Worm (Caenorhabditis elegans) whole organism, L1 larva: ENCODE results near the gene Y73B6BL.289.

Source experiments
- C04F5.9 ChIP-seq: sonication (generic microtip); optimal IDR thresholded peaks from 2 replicates; lab custom pipeline; 2016; ENCODE audit warnings: missing genetic modification characterization, missing compliant biosample characterization
- C16A3.4 ChIP-seq: fragments of 150-350 bp; optimal IDR thresholded peaks from 2 replicates; lab custom pipeline; 2014; ENCODE audit warnings: missing biosample characterization, missing genetic modification characterization
- C34B4.2 ChIP-seq: sonication (generic microtip); optimal IDR thresholded peaks from 2 replicates; lab custom pipeline; 2017; ENCODE audit warnings: mild to moderate bottlenecking, missing genetic modification characterization, missing compliant biosample characterization
- alr-1 ChIP-seq: fragments of 200-800 bp; sonication (Bioruptor generic); optimal IDR thresholded peaks from 2 replicates; lab custom pipeline; 2018; ENCODE audit warnings: borderline replicate concordance, mild to moderate bottlenecking, missing genetic modification characterization, missing compliant biosample characterization
- aly-2 ChIP-seq: fragments of 150-350 bp; optimal IDR thresholded peaks from 2 replicates; lab custom pipeline; 2014; ENCODE audit warnings: missing biosample characterization, missing genetic modification characterization
- blmp-1 ChIP-seq: fragments of 150-350 bp; optimal IDR thresholded peaks from 2 replicates; lab custom pipeline; 2014; ENCODE audit warnings: missing biosample characterization, missing genetic modification characterization
- ceh-8 ChIP-seq: fragments of 200-800 bp; sonication (Bioruptor generic); optimal IDR thresholded peaks from 2 replicates; lab custom pipeline; 2018; ENCODE audit warnings: mild to moderate bottlenecking, missing genetic modification characterization, moderate library complexity, missing compliant biosample characterization
- ceh-88 ChIP-seq: fragments of 200-800 bp; sonication (Bioruptor generic); IDR thresholded peaks from 2 replicates; pipeline ENCODE4 v1.3.6; 2022; ENCODE audit warnings: missing genetic modification characterization, missing compliant biosample characterization
- ceh-90 ChIP-seq: sonication (generic microtip); optimal IDR thresholded peaks from 2 replicates; lab custom pipeline; 2016; ENCODE audit warnings: missing genetic modification characterization, missing compliant biosample characterization
- ces-1 ChIP-seq: fragments of 150-350 bp; optimal IDR thresholded peaks from 2 replicates; lab custom pipeline; 2014; ENCODE audit warnings: missing biosample characterization, missing genetic modification reagents, missing genetic modification characterization
- efl-1 ChIP-seq, 4 experiments: fragments of 150-350 bp; optimal IDR thresholded peaks in 3 of 4; peaks in 1 of 4; 1 replicate in 1 of 4; 2 replicates in 3 of 4; lab custom pipeline; 2014; ENCODE audit warnings: missing biosample characterization in 2 of 4, missing genetic modification characterization in 2 of 4, missing genetic modification reagents in 2 of 4
- egl-27 ChIP-seq, 2 experiments: fragments of 150-350 bp in 1 of 2; sonication (generic microtip); optimal IDR thresholded peaks; 3 replicates each; lab custom pipeline; 2017 to 2018; ENCODE audit warnings: missing biosample characterization in 2 of 2, missing genetic modification characterization in 2 of 2, missing genetic modification reagents in 2 of 2
- ets-5 ChIP-seq: fragments of 200-800 bp; sonication (Bioruptor generic); IDR thresholded peaks from 2 replicates; pipeline ENCODE4 v1.3.6; 2022; ENCODE audit warnings: missing genetic modification characterization, missing compliant biosample characterization
- fkh-4 ChIP-seq: sonication (generic microtip); optimal IDR thresholded peaks from 2 replicates; lab custom pipeline; 2016; ENCODE audit warnings: missing compliant biosample characterization, missing genetic modification characterization, borderline replicate concordance
- fos-1 ChIP-seq: fragments of 150-350 bp; optimal IDR thresholded peaks from 2 replicates; lab custom pipeline; 2014; ENCODE audit warnings: missing biosample characterization, missing genetic modification characterization
- hlh-17 ChIP-seq: fragments of 200-800 bp; sonication (Bioruptor generic); optimal IDR thresholded peaks from 2 replicates; lab custom pipeline; 2018; ENCODE audit warnings: missing genetic modification characterization, mild to moderate bottlenecking, missing compliant biosample characterization, moderate library complexity, borderline replicate concordance
- hlh-4 ChIP-seq: sonication (generic microtip); optimal IDR thresholded peaks from 2 replicates; lab custom pipeline; 2016; ENCODE audit warnings: mild to moderate bottlenecking, missing genetic modification characterization, missing compliant biosample characterization
- irx-1 ChIP-seq: sonication (generic microtip); optimal IDR thresholded peaks from 2 replicates; lab custom pipeline; 2016; ENCODE audit warnings: missing genetic modification characterization, missing compliant biosample characterization
- isw-1 ChIP-seq: fragments of 200-800 bp; sonication (Bioruptor generic); IDR thresholded peaks from 2 replicates; pipeline ENCODE4 v1.3.6; 2022; ENCODE audit warnings: missing genetic modification characterization, missing compliant biosample characterization
- jun-1 ChIP-seq: fragments of 150-350 bp; optimal IDR thresholded peaks from 2 replicates; lab custom pipeline; 2014; ENCODE audit warnings: missing biosample characterization, missing genetic modification reagents, missing genetic modification characterization
- lin-14 ChIP-seq: fragments of 200-800 bp; sonication (Bioruptor generic); optimal IDR thresholded peaks from 2 replicates; lab custom pipeline; 2018; ENCODE audit warnings: mild to moderate bottlenecking, missing genetic modification characterization, moderate library complexity, missing compliant biosample characterization
- lin-39 ChIP-seq: fragments of 150-350 bp; optimal IDR thresholded peaks from 2 replicates; lab custom pipeline; 2014; ENCODE audit warnings: missing biosample characterization, missing genetic modification reagents, missing genetic modification characterization
- lir-3 ChIP-seq: sonication (generic microtip); optimal IDR thresholded peaks from 2 replicates; lab custom pipeline; 2016; ENCODE audit warnings: mild to moderate bottlenecking, missing genetic modification characterization, moderate library complexity, missing compliant biosample characterization; ENCODE audit not compliant: poor library complexity
- lsy-2 ChIP-seq, 2 experiments: fragments of 150-350 bp; optimal IDR thresholded peaks; 2 replicates each; lab custom pipeline; 2014; ENCODE audit warnings: missing biosample characterization in 2 of 2, missing genetic modification characterization in 2 of 2
- mdl-1 ChIP-seq, 2 experiments: fragments of 150-350 bp; optimal IDR thresholded peaks; 2 replicates each; lab custom pipeline; 2014 to 2017; ENCODE audit warnings: missing biosample characterization in 2 of 2, missing genetic modification characterization in 2 of 2, inconsistent platforms in 1 of 2
- mep-1 ChIP-seq: fragments of 150-350 bp; optimal IDR thresholded peaks from 2 replicates; lab custom pipeline; 2014; ENCODE audit warnings: missing biosample characterization, missing genetic modification characterization
- nhr-19 ChIP-seq: fragments of 200-800 bp; sonication (Bioruptor generic); conservative IDR thresholded peaks from 2 replicates; pipeline ENCODE4 v1.3.6; 2022; ENCODE audit warnings: missing genetic modification characterization, missing compliant biosample characterization
- nhr-20 ChIP-seq: sonication (generic microtip); optimal IDR thresholded peaks from 2 replicates; lab custom pipeline; 2016; ENCODE audit warnings: mild to moderate bottlenecking, missing genetic modification characterization, missing compliant biosample characterization
- nhr-28 ChIP-seq: fragments of 150-350 bp; optimal IDR thresholded peaks from 2 replicates; lab custom pipeline; 2014; ENCODE audit warnings: missing biosample characterization, missing genetic modification characterization
- nhr-85 ChIP-seq: sonication (generic microtip); peaks from one replicate; lab custom pipeline; 2016; ENCODE audit warnings: missing genetic modification characterization, inconsistent platforms, missing compliant biosample characterization
- pag-3 ChIP-seq: sonication (generic microtip); optimal IDR thresholded peaks from 2 replicates; lab custom pipeline; 2017; ENCODE audit warnings: missing genetic modification characterization, mild to moderate bottlenecking, missing compliant biosample characterization, antibody characterized with exemption, borderline replicate concordance; ENCODE audit not compliant: insufficient read depth
- pax-3 ChIP-seq: fragments of 200-800 bp; sonication (Bioruptor generic); optimal IDR thresholded peaks from 2 replicates; lab custom pipeline; 2018; ENCODE audit warnings: mild to moderate bottlenecking, missing genetic modification characterization, moderate library complexity, missing compliant biosample characterization
- rnt-1 ChIP-seq: sonication (generic microtip); optimal IDR thresholded peaks from 2 replicates; lab custom pipeline; 2016; ENCODE audit warnings: mild to moderate bottlenecking, missing genetic modification characterization, moderate library complexity, missing compliant biosample characterization
- skn-1 ChIP-seq: fragments of 150-350 bp; optimal IDR thresholded peaks from 2 replicates; lab custom pipeline; 2014; ENCODE audit warnings: missing biosample characterization, missing genetic modification characterization
- snpc-4 ChIP-seq: fragments of 150-350 bp; optimal IDR thresholded peaks from 2 replicates; lab custom pipeline; 2014; ENCODE audit warnings: missing biosample characterization, missing genetic modification characterization
- snu-23 ChIP-seq: sonication (generic microtip); optimal IDR thresholded peaks from 2 replicates; lab custom pipeline; 2016; ENCODE audit warnings: missing genetic modification characterization, missing compliant biosample characterization
- sptf-1 ChIP-seq: fragments of 150-350 bp; optimal IDR thresholded peaks from 2 replicates; lab custom pipeline; 2014; ENCODE audit warnings: missing biosample characterization, missing genetic modification characterization
- sup-37 ChIP-seq: fragments of 200-800 bp; sonication (Bioruptor generic); optimal IDR thresholded peaks from 2 replicates; lab custom pipeline; 2018; ENCODE audit warnings: mild to moderate bottlenecking, missing genetic modification characterization, missing compliant biosample characterization
- tlp-1 ChIP-seq: fragments of 150-350 bp; optimal IDR thresholded peaks from 2 replicates; lab custom pipeline; 2014; ENCODE audit warnings: missing biosample characterization, missing genetic modification characterization
- unc-130 ChIP-seq: fragments of 150-350 bp; optimal IDR thresholded peaks from 2 replicates; lab custom pipeline; 2017; ENCODE audit warnings: missing biosample characterization, missing genetic modification characterization, inconsistent platforms
- unc-98 ChIP-seq: fragments of 200-800 bp; sonication (Bioruptor generic); IDR thresholded peaks from 2 replicates; pipeline ENCODE4 v1.3.6; 2022; ENCODE audit warnings: missing genetic modification characterization, missing compliant biosample characterization
- vab-15 ChIP-seq: sonication (generic microtip); optimal IDR thresholded peaks from 2 replicates; lab custom pipeline; 2017; ENCODE audit warnings: missing genotype, mild to moderate bottlenecking, missing genetic modification characterization, missing compliant biosample characterization
- zag-1 ChIP-seq: fragments of 150-350 bp; optimal IDR thresholded peaks from 2 replicates; lab custom pipeline; 2014; ENCODE audit warnings: missing biosample characterization, missing genetic modification characterization
- zip-4 ChIP-seq: fragments of 200-800 bp; sonication (Bioruptor generic); optimal IDR thresholded peaks from 2 replicates; lab custom pipeline; 2018; ENCODE audit warnings: mild to moderate bottlenecking, missing genetic modification characterization, moderate library complexity, missing compliant biosample characterization
- ztf-11 ChIP-seq, 2 experiments: sonication (generic microtip); optimal IDR thresholded peaks; 2 replicates each; lab custom pipeline; 2016 to 2017; ENCODE audit warnings: missing genetic modification characterization in 2 of 2, missing biosample characterization in 1 of 2, missing compliant biosample characterization in 1 of 2
- ztf-4 ChIP-seq: fragments of 150-350 bp; optimal IDR thresholded peaks from 2 replicates; lab custom pipeline; 2014; ENCODE audit warnings: missing biosample characterization, missing genetic modification characterization

Y73B6BL.289 gene

DNA sequence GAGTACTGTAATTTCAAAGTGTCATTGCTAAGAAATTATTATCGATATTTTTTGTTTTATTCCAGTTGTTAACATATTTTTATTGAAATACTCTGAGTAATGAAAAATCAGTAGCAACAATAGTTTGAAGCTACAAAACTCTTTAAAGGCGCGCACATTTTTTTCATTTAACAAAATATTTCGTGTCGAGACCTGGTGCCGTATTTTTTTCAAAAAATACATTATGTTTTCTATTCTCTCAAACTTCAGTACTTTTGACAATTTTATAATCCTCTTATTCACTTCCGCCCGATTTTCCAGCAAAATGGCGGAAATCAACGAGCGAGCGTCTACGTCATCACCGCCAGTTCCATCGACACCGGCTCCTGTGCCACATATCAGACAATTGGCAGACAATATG is 13.4 kb upstream of the Y73B6BL.289 start, which contains the start of gene blos-2:
Gene blos-2 (plus strand): TSS at position 301 of the 400 bp plus-strand sequence.
- TF ChIP-seq fos-1 (tag; lab: Kevin White, UChicago) (no peak), nhr-19 (0 out of 2 replicates have a peak, but pooled peaks have one; percentile 5), jun-1 (tag; lab: Kevin White, UChicago) (no peak)
- TF ChIP-seq, all 84 proteins: peak for 1

DNA sequence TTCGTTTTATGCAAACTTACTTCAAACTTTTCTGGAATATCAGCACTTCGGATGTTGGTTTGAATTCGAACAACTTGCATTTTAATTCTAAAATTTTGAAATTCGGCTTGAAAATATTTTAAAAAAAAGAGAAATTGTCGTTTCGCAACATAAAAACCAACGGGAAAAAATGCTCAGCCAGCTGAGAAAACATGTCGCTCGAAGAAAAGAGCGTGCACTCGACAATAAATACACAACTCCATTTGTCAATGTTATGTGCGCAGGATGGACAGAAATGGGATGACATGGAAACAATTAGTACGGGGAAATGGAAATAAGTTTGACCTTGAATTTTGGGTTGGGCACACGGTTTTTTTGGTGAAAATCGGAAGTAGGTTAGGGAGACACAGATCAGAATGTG is 11.4 kb upstream of the Y73B6BL.289 start, which contains the start of gene mif-4:
Gene mif-4 (minus strand): TSS at position 87 of the 400 bp plus-strand sequence.
- peak; percentile 56 for TF ChIP-seq lin-14 (GFP tag; lab: Kevin White, UChicago)
- no peak for TF ChIP-seq ets-5 (GFP tag; lab: Robert Waterston, UW)
- peak; percentile 31 for TF ChIP-seq blmp-1 (tag; lab: Kevin White, UChicago)
- TF ChIP-seq snpc-4 (tag; lab: Kevin White, UChicago), result no peak
- no peak for TF ChIP-seq ceh-88 (GFP tag; lab: Robert Waterston, UW)
- peak in 1 of 2 experiments; percentile 9 for TF ChIP-seq mdl-1 (tag; optimal IDR thresholded peaks at IDR 0.05; lab: Kevin White, UChicago)
- TF ChIP-seq ces-1 (GFP tag; lab: Kevin White, UChicago), result no peak
- no peak for TF ChIP-seq ztf-4 (tag; lab: Kevin White, UChicago)
- TF ChIP-seq unc-98 (GFP tag; lab: Robert Waterston, UW), result no peak
- peak; percentile 14 for TF ChIP-seq mep-1 (tag; lab: Kevin White, UChicago)

DNA sequence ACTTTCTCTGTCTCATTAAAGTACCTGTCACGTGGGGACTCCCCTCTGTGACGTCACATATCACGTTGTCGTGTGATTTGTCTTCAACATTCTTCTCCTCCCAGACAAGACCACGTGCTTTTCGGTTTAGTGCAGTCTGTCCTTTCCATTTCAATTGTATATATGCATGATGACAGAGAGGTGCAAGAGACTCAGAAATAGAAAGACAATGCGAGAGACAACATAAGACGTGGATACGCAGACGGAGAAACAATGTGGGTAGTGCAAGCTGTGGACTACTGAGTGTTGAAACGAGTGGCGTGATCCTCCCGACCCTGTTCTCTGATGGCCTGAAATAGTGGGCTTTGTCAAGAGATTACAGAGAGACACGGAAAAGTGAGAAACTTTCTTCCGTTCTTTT is 10.6 kb upstream of the Y73B6BL.289 start:
- TF ChIP-seq alr-1, result no peak
- peak; percentile 79 for TF ChIP-seq unc-130 (tag; lab: Kevin White, UChicago)
- TF ChIP-seq lin-39 (tag; lab: Kevin White, UChicago), result peak; percentile 94
- peak; percentile 99 for TF ChIP-seq lin-14 (GFP tag; lab: Kevin White, UChicago)
- TF ChIP-seq zag-1, result no peak
- peak; percentile 94 for TF ChIP-seq irx-1 (tag; lab: Kevin White, UChicago)
- TF ChIP-seq ztf-11 (tag; optimal IDR thresholded peaks at IDR 0.05; lab: Kevin White, UChicago), result peak in 1 of 2 experiments; percentile 95
- TF ChIP-seq ceh-90 (tag; lab: Kevin White, UChicago), result no peak
- TF ChIP-seq skn-1 (tag; lab: Kevin White, UChicago), result peak; percentile 94
- TF ChIP-seq rnt-1 (tag; lab: Kevin White, UChicago), result peak; percentile 88
- peak; percentile 90 for TF ChIP-seq jun-1 (tag; lab: Kevin White, UChicago)
- TF ChIP-seq C16A3.4, result peak; percentile 88
- peak; percentile 61 for TF ChIP-seq fkh-4 (tag; lab: Kevin White, UChicago)
- TF ChIP-seq nhr-28, result no peak
- peak; percentile 32 to 100 for TF ChIP-seq mdl-1 (tag; optimal IDR thresholded peaks at IDR 0.05; lab: Kevin White, UChicago)
- TF ChIP-seq mep-1 (tag; lab: Kevin White, UChicago), result peak; percentile 99
- TF ChIP-seq nhr-20 (tag; lab: Kevin White, UChicago), result peak; percentile 99
- TF ChIP-seq snu-23, result peak; percentile 97
- TF ChIP-seq zip-4 (GFP tag; lab: Kevin White, UChicago), result peak; percentile 68
- TF ChIP-seq sptf-1 (tag; lab: Kevin White, UChicago), result no peak
- TF ChIP-seq isw-1 (GFP tag; lab: Robert Waterston, UW), result peak; percentile 70
- peak; percentile 84 for TF ChIP-seq vab-15 (tag; lab: Kevin White, UChicago)
- TF ChIP-seq efl-1 (optimal IDR thresholded peaks at IDR 0.05; lab: Kevin White, UChicago), result peak; percentile 85 to 89
- TF ChIP-seq efl-1 (GFP tag; optimal IDR thresholded peaks at IDR 0.05 in 1 of 2; lab: Kevin White, UChicago), result peak; percentile 72 to 97
- TF ChIP-seq ztf-4 (tag; lab: Kevin White, UChicago), result peak; percentile 98
- no peak for TF ChIP-seq hlh-17 (GFP tag; lab: Kevin White, UChicago)
- TF ChIP-seq hlh-4 (tag; lab: Kevin White, UChicago), result no peak
- TF ChIP-seq lsy-2 (tag; optimal IDR thresholded peaks at IDR 0.05; lab: Kevin White, UChicago), result peak; percentile 91 to 92
- TF ChIP-seq nhr-85, result peak; percentile 100
- no peak for TF ChIP-seq pag-3 (tag; lab: Kevin White, UChicago)
- TF ChIP-seq egl-27 (tag; optimal IDR thresholded peaks at IDR 0.05; lab: Kevin White, UChicago), result peak; percentile 40 to 58
- peak; percentile 92 for TF ChIP-seq pax-3 (tag; lab: Kevin White, UChicago)
- no peak for TF ChIP-seq aly-2 (tag; lab: Kevin White, UChicago)
- TF ChIP-seq sup-37 (GFP tag; lab: Kevin White, UChicago), result peak; percentile 90
- TF ChIP-seq ceh-88 (GFP tag; lab: Robert Waterston, UW), result peak; percentile 85
- peak; percentile 82 for TF ChIP-seq ceh-8 (GFP tag; lab: Kevin White, UChicago)
- peak; percentile 64; the same call in 1 of the 2 replicates for TF ChIP-seq unc-98 (GFP tag; lab: Robert Waterston, UW)
- TF ChIP-seq tlp-1 (tag; lab: Kevin White, UChicago), result no peak
- TF ChIP-seq lir-3 (tag; lab: Kevin White, UChicago), result peak; percentile 90
- TF ChIP-seq C34B4.2 (tag; lab: Kevin White, UChicago), result peak; percentile 15
- TF ChIP-seq C04F5.9 (tag; lab: Kevin White, UChicago), result peak; percentile 83
